Fruit fly (Drosophila melanogaster): ENCODE results near the gene CG42827.

The CG42827 gene

DNA sequence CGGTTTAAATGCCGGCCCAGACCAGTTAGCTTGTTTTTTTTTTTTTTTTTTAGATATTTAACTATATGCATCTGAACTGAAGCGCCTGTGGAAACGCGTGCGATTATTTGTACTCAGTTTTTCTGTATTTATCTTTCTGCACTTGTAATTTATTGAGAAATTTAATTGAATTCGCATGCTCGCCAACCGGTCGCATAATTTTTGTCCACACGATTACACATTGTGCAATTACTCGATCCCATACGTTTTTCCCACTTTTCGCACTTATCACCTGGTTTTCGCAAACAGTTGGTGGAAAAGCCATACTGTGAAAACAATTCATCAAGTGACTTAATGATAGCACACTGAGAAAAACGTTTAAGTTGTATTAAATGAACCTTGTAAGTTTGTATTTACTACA is at the start of gene CG42827:
Gene CG42827, plus strand, starts transcription at position 301 of the 400 bp plus-strand sequence.
- TF ChIP-seq Ets96B (tag; optimal IDR thresholded peaks at IDR 0.05) = no peak
- TF ChIP-seq fd85E (GFP tag; optimal IDR thresholded peaks at IDR 0.05) = no peak
- no peak for TF ChIP-seq CG8119 (GFP tag; IDR thresholded peaks at IDR 0.05)
- TF ChIP-seq CG7368 (GFP tag; optimal IDR thresholded peaks at IDR 0.05) = no peak
- TF ChIP-seq Sox14 (GFP tag; optimal IDR thresholded peaks at IDR 0.05) = no peak
- TF ChIP-seq Sox15 (GFP tag; optimal IDR thresholded peaks at IDR 0.05) = no peak
- no peak for TF ChIP-seq lz (GFP tag; optimal IDR thresholded peaks at IDR 0.05)
- no peak for TF ChIP-seq CG6854 (GFP tag; optimal IDR thresholded peaks at IDR 0.05)

dm6 chr3R:23323639-23324350 is 48.9 kb upstream of the CG42827 start:
- TF ChIP-seq CG3919 (GFP tag; optimal IDR thresholded peaks at IDR 0.05) = no peak
- TF ChIP-seq CG11762 (GFP tag; optimal IDR thresholded peaks at IDR 0.05; ENCODE audit: insufficient read depth) = no peak
- peak; percentile 33 for TF ChIP-seq CG6276 (GFP tag; optimal IDR thresholded peaks at IDR 0.05)
- no peak for TF ChIP-seq CG6808 (GFP tag; optimal IDR thresholded peaks at IDR 0.05)
- TF ChIP-seq fkh (GFP tag; optimal IDR thresholded peaks at IDR 0.05) = no peak
- peak; percentile 83 for TF ChIP-seq CG32006 (GFP tag; optimal IDR thresholded peaks at IDR 0.05)
- peak; percentile 11 for TF ChIP-seq CG10631 (GFP tag; optimal IDR thresholded peaks at IDR 0.05)
- no peak for TF ChIP-seq Ets96B (tag; optimal IDR thresholded peaks at IDR 0.05)
- TF ChIP-seq Eip75B (GFP tag; optimal IDR thresholded peaks at IDR 0.05) = no peak
- no peak for TF ChIP-seq Sox102F (GFP tag; optimal IDR thresholded peaks at IDR 0.05)
- no peak for TF ChIP-seq CG11902 (GFP tag; optimal IDR thresholded peaks at IDR 0.05)
- no peak for TF ChIP-seq CG6792 (GFP tag; optimal IDR thresholded peaks at IDR 0.05)
- no peak for TF ChIP-seq eg (GFP tag; IDR thresholded peaks at IDR 0.05)
- peak; percentile 72 for TF ChIP-seq Eip78C (GFP tag)
- TF ChIP-seq CG10669 (GFP tag; optimal IDR thresholded peaks at IDR 0.05) = no peak
- no peak for TF ChIP-seq Hr38 (GFP tag; optimal IDR thresholded peaks at IDR 0.05)
- TF ChIP-seq topi (GFP tag; optimal IDR thresholded peaks at IDR 0.05) = no peak
- no peak for TF ChIP-seq CG16779 (tag; optimal IDR thresholded peaks at IDR 0.05)
- no peak for TF ChIP-seq CG11294 (GFP tag; IDR thresholded peaks at IDR 0.05)
- TF ChIP-seq ss (GFP tag; optimal IDR thresholded peaks at IDR 0.05) = peak in 1 of 2 experiments; percentile 19
- TF ChIP-seq cyc (GFP tag; optimal IDR thresholded peaks at IDR 0.05) = no peak
- TF ChIP-seq Hr39 (GFP tag; optimal IDR thresholded peaks at IDR 0.05) = no peak
- TF ChIP-seq dsx (GFP tag; optimal IDR thresholded peaks at IDR 0.05; ENCODE audit: poor library complexity, severe bottlenecking) = no peak
- peak; percentile 32 for TF ChIP-seq dac (GFP tag; optimal IDR thresholded peaks at IDR 0.05)
- no peak for TF ChIP-seq lz (GFP tag; optimal IDR thresholded peaks at IDR 0.05)
- no peak for TF ChIP-seq spab (GFP tag; optimal IDR thresholded peaks at IDR 0.05)
- no peak for TF ChIP-seq Met (GFP tag; optimal IDR thresholded peaks at IDR 0.05)
- TF ChIP-seq Ets21C (GFP tag; optimal IDR thresholded peaks at IDR 0.05) = no peak
- no peak for TF ChIP-seq Smox (GFP tag; optimal IDR thresholded peaks at IDR 0.05)
- TF ChIP-seq fd59A (GFP tag; optimal IDR thresholded peaks at IDR 0.05) = no peak
- no peak for TF ChIP-seq svp (GFP tag)
- TF ChIP-seq CG8319 (GFP tag; optimal IDR thresholded peaks at IDR 0.05) = no peak
- TF ChIP-seq CG3032 (tag; optimal IDR thresholded peaks at IDR 0.05) = no peak
- no peak for TF ChIP-seq Lpt (GFP tag; optimal IDR thresholded peaks at IDR 0.05)
- peak; percentile 22 for TF ChIP-seq pdm3 (GFP tag; optimal IDR thresholded peaks at IDR 0.05)
- no peak for TF ChIP-seq CG7368 (GFP tag; optimal IDR thresholded peaks at IDR 0.05)
- TF ChIP-seq Gug (GFP tag; IDR thresholded peaks at IDR 0.05) = no peak
- TF ChIP-seq Eip93F (GFP tag; optimal IDR thresholded peaks at IDR 0.05) = no peak
- TF ChIP-seq CG6163 (GFP tag; IDR thresholded peaks at IDR 0.05) = no peak
- TF ChIP-seq achi (GFP tag; optimal IDR thresholded peaks at IDR 0.05) = no peak
- no peak for TF ChIP-seq OdsH (GFP tag; optimal IDR thresholded peaks at IDR 0.05)
- TF ChIP-seq Sox15 (GFP tag; optimal IDR thresholded peaks at IDR 0.05) = no peak
- TF ChIP-seq CG15336 (GFP tag; IDR thresholded peaks at IDR 0.05) = peak; percentile 27; the same call in 1 of the 2 replicates
- no peak for TF ChIP-seq esn (GFP tag; optimal IDR thresholded peaks at IDR 0.05)
- 0 out of 3 replicates have a peak, but pooled peaks have one; percentile 51 for TF ChIP-seq CG8119 (GFP tag; IDR thresholded peaks at IDR 0.05)
- TF ChIP-seq Blimp-1 (GFP tag; optimal IDR thresholded peaks at IDR 0.05) = no peak
